Fruit fly (Drosophila melanogaster): ENCODE measurements around the gene CG32445.

The CG32445 gene

DNA sequence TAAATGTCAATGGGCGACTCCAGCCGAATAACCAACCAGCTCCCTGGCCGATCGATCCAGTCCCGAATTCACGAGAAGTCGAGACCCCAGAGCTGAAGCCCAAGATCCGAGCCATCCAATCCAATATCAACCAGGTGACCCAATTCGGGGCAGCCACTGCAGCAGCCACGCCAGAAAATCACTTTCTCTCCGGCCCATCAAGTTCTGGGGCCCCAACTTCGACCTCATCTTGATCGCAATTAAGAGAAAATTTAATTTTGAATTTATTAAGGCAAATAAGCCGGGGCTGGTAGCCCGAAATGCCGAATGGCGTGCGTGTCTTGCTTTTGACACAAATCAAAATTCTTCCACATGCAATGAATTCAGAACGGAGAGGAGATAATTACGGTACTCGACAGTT, 8.7 kb downstream of the CG32445 start:
- TF ChIP-seq fd96Ca (GFP tag; IDR thresholded peaks at IDR 0.05) (no peak), EcR (GFP tag; optimal IDR thresholded peaks at IDR 0.05) (no peak), rn (GFP tag; IDR thresholded peaks at IDR 0.05) (no peak), CG13204 (GFP tag; optimal IDR thresholded peaks at IDR 0.05) (no peak), CG34367 (tag; optimal IDR thresholded peaks at IDR 0.05) (no peak), Snoo (tag; optimal IDR thresholded peaks at IDR 0.05) (no peak), CG8159 (tag; optimal IDR thresholded peaks at IDR 0.05) (no peak), gl (tag; optimal IDR thresholded peaks at IDR 0.05) (no peak), CG9948 (tag; optimal IDR thresholded peaks at IDR 0.05) (no peak)

DNA sequence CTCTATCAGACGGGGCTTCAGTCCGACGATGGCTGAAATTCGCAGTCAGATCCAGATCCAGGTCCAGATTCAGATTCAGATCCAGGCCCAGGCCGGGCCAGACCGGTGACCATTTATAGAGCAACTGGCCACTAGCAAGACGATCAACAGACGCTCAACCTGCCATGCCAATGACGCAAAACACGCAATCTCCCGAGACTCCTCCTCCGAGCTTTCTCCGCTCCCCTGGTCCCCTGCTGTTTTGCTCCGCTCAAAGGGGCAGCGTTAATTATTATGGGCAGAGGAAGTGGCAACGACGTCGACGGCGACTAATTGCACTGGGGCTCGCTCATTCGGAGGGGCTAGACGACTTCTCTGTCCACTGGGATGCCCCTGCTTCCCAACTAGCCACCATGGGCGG, 12.3 kb downstream of the CG32445 start:
- TF ChIP-seq EcR (GFP tag; optimal IDR thresholded peaks at IDR 0.05) (peak; percentile 20), CG8159 (tag; optimal IDR thresholded peaks at IDR 0.05) (no peak), Ets98B (GFP tag; IDR thresholded peaks at IDR 0.05) (no peak), CG13204 (GFP tag; optimal IDR thresholded peaks at IDR 0.05) (peak; percentile 64), Pif1A (GFP tag; optimal IDR thresholded peaks at IDR 0.05) (no peak), Snoo (tag; optimal IDR thresholded peaks at IDR 0.05) (no peak), CG15710 (tag; optimal IDR thresholded peaks at IDR 0.05) (no peak), rn (GFP tag; IDR thresholded peaks at IDR 0.05) (no peak), fd96Ca (GFP tag; IDR thresholded peaks at IDR 0.05) (no peak), CG8301 (tag; optimal IDR thresholded peaks at IDR 0.05) (no peak), Pif1B (GFP tag; optimal IDR thresholded peaks at IDR 0.05) (no peak)

DNA sequence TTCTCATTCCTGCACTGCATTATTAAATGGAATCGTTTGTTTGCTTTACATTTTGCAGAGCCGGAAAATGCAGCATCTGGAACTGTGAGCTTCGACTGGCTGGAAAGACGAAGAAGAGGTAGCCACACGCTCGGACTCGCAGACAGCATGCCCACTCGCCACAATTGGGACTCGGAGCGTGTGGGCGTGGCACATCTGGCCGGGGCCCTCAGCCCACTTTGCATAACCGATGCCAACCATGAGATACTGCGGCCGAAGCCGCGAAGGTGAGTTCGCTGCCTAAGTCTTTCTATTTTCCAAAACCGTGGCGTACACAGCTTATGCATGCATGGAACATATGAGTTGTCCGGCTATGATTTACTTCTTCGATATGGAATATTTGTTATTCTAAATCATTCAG, 13.0 kb downstream of the CG32445 start:
- TF ChIP-seq Snoo (tag; optimal IDR thresholded peaks at IDR 0.05), result no peak
- no peak for TF ChIP-seq CG13204 (GFP tag; optimal IDR thresholded peaks at IDR 0.05)
- no peak for TF ChIP-seq Pif1B (GFP tag; optimal IDR thresholded peaks at IDR 0.05)
- TF ChIP-seq CG9948 (tag; optimal IDR thresholded peaks at IDR 0.05), result no peak
- TF ChIP-seq CG14655 (GFP tag; optimal IDR thresholded peaks at IDR 0.05), result no peak
- TF ChIP-seq CG4496 (GFP tag; IDR thresholded peaks at IDR 0.05), result no peak
- no peak for TF ChIP-seq Ets98B (GFP tag; IDR thresholded peaks at IDR 0.05)
- TF ChIP-seq CG10348 (GFP tag; IDR thresholded peaks at IDR 0.05), result no peak
- no peak for TF ChIP-seq CG8301 (tag; optimal IDR thresholded peaks at IDR 0.05)

DNA sequence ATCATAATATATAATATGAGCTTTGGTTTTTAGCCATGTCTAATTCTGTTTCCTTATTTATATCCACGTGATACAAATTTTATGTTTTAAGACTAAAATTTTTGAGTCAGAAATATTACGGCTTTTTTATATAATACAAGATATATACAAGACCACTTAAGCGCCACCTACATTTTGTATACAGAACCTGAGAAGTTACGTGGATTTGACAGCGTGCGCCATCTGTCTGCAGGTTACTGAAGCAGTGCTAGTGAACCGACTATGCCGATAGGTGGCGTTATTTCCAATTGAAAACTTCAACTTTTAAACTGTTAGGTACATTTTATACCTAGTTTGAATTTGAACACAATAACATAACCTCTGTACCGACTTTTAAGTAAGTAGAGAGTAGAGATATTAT, 13.6 kb downstream of the CG32445 start:
- TF ChIP-seq CG14655 (GFP tag; optimal IDR thresholded peaks at IDR 0.05) (no peak), CG8301 (tag; optimal IDR thresholded peaks at IDR 0.05) (no peak), D1 (tag; optimal IDR thresholded peaks at IDR 0.05) (peak; percentile 66), CG17806 (tag; optimal IDR thresholded peaks at IDR 0.05) (no peak), CG4496 (GFP tag; IDR thresholded peaks at IDR 0.05) (no peak), EcR (GFP tag; optimal IDR thresholded peaks at IDR 0.05) (peak; percentile 58), gl (tag; optimal IDR thresholded peaks at IDR 0.05) (no peak)

DNA sequence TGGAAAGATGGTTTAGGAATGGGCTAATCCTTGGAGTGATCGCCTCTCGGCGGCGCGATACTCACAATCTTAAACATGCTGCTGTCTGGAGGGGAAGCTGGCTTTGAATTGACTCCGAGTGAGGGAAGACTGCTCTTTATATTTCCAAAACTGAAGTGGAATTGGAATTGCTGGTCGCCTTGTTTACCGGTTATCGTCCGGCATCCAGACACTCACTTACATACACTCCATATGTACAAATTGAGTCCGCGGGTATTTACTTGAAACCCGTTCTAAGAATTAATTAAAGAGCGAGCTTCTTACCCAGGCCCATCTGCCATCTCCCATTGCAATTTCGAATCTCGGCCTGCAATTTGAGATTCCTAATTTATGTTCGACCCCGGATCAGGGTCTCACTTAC, 27.7 kb downstream of the CG32445 start, which contains the start of gene Cpr78E:
Gene Cpr78E, minus strand, starts transcription at position 101 of the 400 bp plus-strand sequence.
- TF ChIP-seq CG15710 (tag; optimal IDR thresholded peaks at IDR 0.05), result no peak
- no peak for TF ChIP-seq CG17806 (tag; optimal IDR thresholded peaks at IDR 0.05)
- TF ChIP-seq rn (GFP tag; IDR thresholded peaks at IDR 0.05), result no peak
- TF ChIP-seq CG14655 (GFP tag; optimal IDR thresholded peaks at IDR 0.05), result no peak
- no peak for TF ChIP-seq Pif1B (GFP tag; optimal IDR thresholded peaks at IDR 0.05)
- no peak for TF ChIP-seq CG8301 (tag; optimal IDR thresholded peaks at IDR 0.05)
- TF ChIP-seq Ets98B (GFP tag; IDR thresholded peaks at IDR 0.05), result no peak
- no peak for TF ChIP-seq CG4496 (GFP tag; IDR thresholded peaks at IDR 0.05)

DNA sequence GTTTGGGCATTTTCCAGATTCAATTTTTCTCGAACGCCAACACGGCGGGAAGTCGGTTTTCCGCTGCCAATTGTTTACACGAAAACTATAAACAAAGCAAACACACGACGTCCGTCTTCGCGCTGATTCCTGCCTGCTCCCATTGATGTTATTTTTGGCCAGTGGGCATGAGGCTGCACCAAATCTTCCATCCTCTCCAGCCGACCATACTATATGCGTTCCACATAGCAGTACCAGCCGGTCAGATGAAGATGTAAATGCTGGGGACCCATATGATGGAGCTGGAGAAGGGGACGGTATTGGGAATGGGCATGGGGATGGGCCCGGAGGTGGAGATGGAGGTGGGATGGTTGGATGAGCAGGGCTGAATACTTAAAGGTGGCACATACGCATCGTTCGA, 28.4 kb downstream of the CG32445 start:
- TF ChIP-seq CG14655 (GFP tag; optimal IDR thresholded peaks at IDR 0.05), result no peak
- no peak for TF ChIP-seq CG13204 (GFP tag; optimal IDR thresholded peaks at IDR 0.05)
- TF ChIP-seq CG9948 (tag; optimal IDR thresholded peaks at IDR 0.05), result no peak
- no peak for TF ChIP-seq Pif1B (GFP tag; optimal IDR thresholded peaks at IDR 0.05)
- no peak for TF ChIP-seq CG10348 (GFP tag; IDR thresholded peaks at IDR 0.05)
- no peak for TF ChIP-seq CG34367 (tag; optimal IDR thresholded peaks at IDR 0.05)
- TF ChIP-seq gl (tag; optimal IDR thresholded peaks at IDR 0.05), result no peak
- TF ChIP-seq CG8301 (tag; optimal IDR thresholded peaks at IDR 0.05), result no peak
- TF ChIP-seq fd96Ca (GFP tag; IDR thresholded peaks at IDR 0.05), result no peak
- TF ChIP-seq EcR (GFP tag; optimal IDR thresholded peaks at IDR 0.05), result no peak
- no peak for TF ChIP-seq rn (GFP tag; IDR thresholded peaks at IDR 0.05)
- no peak for TF ChIP-seq CG12605 (GFP tag; IDR thresholded peaks at IDR 0.05)
- no peak for TF ChIP-seq Pif1A (GFP tag; optimal IDR thresholded peaks at IDR 0.05)
- no peak for TF ChIP-seq Snoo (tag; optimal IDR thresholded peaks at IDR 0.05)
- no peak for TF ChIP-seq D1 (tag; optimal IDR thresholded peaks at IDR 0.05)
- no peak for TF ChIP-seq CG15710 (tag; optimal IDR thresholded peaks at IDR 0.05)

DNA sequence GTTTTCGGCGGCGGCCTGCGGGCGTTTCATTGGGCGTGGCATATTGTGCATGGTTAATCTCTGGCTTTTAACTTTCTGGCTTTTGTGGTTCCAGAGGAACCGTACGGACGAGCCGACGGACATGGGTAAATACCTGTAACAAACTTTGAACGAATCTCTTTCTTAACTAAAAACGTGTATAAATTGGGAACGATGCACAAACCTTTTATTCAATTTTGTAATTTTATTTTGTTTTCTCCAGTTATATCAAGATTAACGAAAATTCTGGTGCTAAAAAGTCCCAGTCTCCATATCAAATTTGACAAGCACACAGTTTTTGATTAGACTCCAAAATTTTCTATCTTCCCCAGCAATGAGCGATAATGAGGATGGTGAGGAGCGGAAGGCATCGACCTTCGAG, 32.7 kb downstream of the CG32445 start, which contains the start of gene CG11249:
Gene CG11249, plus strand, starts transcription at position 301 of the 400 bp plus-strand sequence.
- TF ChIP-seq CG10348 (GFP tag; IDR thresholded peaks at IDR 0.05) (no peak), CG32121 (GFP tag; IDR thresholded peaks at IDR 0.05) (no peak), gl (tag; optimal IDR thresholded peaks at IDR 0.05) (no peak), Ets98B (GFP tag; IDR thresholded peaks at IDR 0.05) (no peak), Pif1B (GFP tag; optimal IDR thresholded peaks at IDR 0.05) (no peak), CG8301 (tag; optimal IDR thresholded peaks at IDR 0.05) (no peak), Snoo (tag; optimal IDR thresholded peaks at IDR 0.05) (no peak), CG34367 (tag; optimal IDR thresholded peaks at IDR 0.05) (no peak), CG4496 (GFP tag; IDR thresholded peaks at IDR 0.05) (no peak)

Measured in whole organism, pupa.